Fruit fly (Drosophila melanogaster) ovary, adult (tissue): Measurements from ENCODE around the gene Gclc.

ENCODE experiments used
- CG17801 ChIP-seq: fragments of 200-800 bp; optimal IDR thresholded peaks from 2 replicates; lab custom pipeline; 2019; ENCODE audit warnings: missing biosample characterization, mild to moderate bottlenecking, missing genetic modification characterization, moderate library complexity; ENCODE audit not compliant: partially characterized antibody

The Gclc gene

DNA sequence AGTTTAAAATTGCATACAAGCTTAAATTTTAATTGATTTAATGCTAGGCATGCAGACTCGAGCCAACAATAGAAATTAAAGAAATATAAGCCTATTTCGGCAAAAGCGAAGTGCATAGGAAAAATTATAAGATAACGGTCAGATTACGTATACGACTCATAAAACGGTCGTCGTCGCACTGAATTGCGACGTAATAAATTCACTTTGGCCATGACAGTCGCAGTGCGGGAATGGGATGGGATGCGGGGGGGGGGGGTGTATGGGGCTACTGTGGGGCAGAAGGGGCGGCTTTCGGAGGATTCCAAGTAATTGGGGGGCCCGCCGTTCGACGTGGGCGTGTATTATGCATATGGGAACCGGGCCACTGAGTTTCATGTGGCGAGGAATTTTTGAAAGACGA, 5.0 kb downstream of the Gclc start:
- no peak for TF ChIP-seq CG17801 (GFP tag; lab: Kevin White, UChicago)

DNA sequence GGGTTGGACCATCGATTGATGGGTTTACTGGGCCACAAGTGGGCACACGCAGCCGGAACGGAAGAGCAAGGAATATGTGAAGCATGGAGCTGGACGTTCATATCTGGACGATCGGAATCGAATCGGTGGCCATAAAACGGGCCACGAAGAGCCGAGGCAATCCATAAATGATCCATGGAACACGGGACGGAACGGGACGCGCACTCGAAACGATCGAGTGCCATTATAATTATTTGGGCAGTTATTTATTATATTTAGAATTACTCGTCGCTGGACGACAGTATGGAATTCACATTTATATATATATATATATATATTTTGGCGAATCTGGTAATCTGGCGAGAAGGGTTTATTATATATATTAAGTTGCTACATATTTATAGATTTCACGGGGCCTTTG, 8.0 kb downstream of the Gclc start:
- TF ChIP-seq CG17801 (GFP tag; lab: Kevin White, UChicago), result no peak

dm6 chrX:8106281-8107050, 9.5 kb downstream of the Gclc start:
- peak; percentile 6 for TF ChIP-seq CG17801 (GFP tag; lab: Kevin White, UChicago)

dm6 chrX:8101479-8102198, 14.3 kb downstream of the Gclc start, which contains the start of gene CG2258:
Gene CG2258 (minus strand): TSS chrX:8102095.
- TF ChIP-seq CG17801 (GFP tag; lab: Kevin White, UChicago), result peak; percentile 98

DNA sequence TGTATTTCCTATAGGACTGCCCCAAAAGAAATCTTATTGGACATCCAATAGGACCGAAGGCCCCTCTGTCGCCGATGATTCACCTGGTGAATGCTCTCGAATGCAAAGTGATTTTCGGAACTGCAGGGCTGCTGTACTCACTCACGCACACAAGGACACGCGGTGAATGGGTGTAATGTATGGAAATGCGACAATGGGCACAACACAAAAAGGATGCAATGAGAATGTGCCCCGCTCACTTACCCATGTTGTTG, 15.2 kb downstream of the Gclc start:
- TF ChIP-seq CG17801 (GFP tag; lab: Kevin White, UChicago), result no peak

- TF ChIP-seq CG17801 (GFP tag; lab: Kevin White, UChicago), result peak; percentile 20
Measured at dm6 chrX:8100026-8100825, 15.7 kb downstream of the Gclc start.

DNA sequence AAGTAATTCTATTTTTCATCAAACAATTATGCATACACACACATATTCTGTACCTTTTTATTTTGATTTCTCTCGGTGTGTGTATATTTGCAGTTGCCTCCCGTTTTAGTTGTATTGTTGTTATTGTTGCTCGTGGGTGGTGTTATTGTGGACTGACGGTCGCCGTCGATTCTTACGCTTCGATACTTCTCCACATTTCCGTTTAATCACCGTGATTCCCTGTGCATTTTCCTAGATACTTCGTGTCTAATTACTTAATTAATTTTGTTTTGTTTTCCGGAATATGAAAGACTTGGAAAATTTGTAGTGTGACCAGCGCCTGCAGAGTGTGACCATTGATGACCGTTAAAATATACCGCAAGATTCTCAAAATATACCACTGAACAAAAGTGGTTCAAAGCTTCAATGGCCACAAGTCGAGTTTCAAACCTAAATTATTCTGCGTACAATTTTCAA, 22.2 kb downstream of the Gclc start, which contains the start of gene UbcE2H:
Gene UbcE2H (minus strand): TSS at position 343 of the 456 bp plus-strand sequence.
- no peak for TF ChIP-seq CG17801 (GFP tag; lab: Kevin White, UChicago)

dm6 chrX:8092893-8093721, 22.8 kb downstream of the Gclc start:
- TF ChIP-seq CG17801 (GFP tag; lab: Kevin White, UChicago), result peak; percentile 22

dm6 chrX:8092075-8092682, 23.8 kb downstream of the Gclc start:
- TF ChIP-seq CG17801 (GFP tag; lab: Kevin White, UChicago), result peak; percentile 98

DNA sequence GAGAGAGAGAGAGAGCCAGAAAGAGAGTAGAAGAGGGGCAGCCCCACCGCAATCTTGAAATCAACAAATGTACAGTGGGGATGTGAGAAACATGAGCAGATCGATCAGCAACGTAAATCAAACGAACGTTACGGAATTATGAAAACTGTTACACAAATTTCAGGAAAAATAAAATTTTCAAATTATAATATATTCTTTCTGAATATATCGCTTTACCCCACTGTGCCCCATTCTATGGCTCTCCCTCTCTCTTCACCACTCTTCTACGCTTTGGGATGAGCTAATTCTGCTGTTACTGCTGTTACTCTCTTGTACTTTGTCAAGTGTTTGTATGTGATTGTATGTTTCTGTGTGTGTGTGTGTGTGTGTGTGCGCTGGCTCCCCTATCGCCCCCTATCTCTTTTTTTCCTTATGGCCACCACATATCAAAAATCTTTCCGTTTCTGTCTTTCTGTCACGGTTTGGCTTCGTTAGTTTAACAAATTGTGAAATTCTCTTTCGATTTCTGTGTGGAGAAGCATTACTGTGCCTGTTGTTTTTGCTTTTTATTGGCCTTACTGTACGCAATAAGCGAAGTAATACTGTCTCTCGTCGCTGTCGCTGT, 24.8 kb downstream of the Gclc start:
- TF ChIP-seq CG17801 (GFP tag; lab: Kevin White, UChicago), result peak; percentile 90

DNA sequence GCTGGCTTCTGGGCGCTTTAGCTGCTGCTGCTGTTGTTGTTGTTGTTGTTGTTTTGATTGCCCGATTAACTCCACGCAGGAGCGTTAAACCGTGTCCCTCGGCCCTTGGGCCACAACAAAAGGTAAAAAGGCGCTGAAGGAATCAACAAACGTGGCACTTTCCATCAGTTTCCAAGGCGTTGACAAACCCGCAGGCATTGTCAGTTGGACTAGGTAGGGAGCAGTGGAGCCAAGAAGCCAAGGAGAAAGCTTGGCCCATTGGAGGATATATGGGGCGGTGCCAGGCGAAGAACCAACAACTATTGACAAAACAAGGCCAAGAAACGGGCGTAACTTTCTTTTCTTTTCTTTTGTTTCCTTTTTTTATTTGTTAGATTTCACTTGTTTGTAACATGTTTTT, 28.8 kb downstream of the Gclc start, which contains the start of gene CG2256:
Gene CG2256 (minus strand): TSS at position 101 of the 400 bp plus-strand sequence.
- no peak for TF ChIP-seq CG17801 (GFP tag; lab: Kevin White, UChicago)

DNA sequence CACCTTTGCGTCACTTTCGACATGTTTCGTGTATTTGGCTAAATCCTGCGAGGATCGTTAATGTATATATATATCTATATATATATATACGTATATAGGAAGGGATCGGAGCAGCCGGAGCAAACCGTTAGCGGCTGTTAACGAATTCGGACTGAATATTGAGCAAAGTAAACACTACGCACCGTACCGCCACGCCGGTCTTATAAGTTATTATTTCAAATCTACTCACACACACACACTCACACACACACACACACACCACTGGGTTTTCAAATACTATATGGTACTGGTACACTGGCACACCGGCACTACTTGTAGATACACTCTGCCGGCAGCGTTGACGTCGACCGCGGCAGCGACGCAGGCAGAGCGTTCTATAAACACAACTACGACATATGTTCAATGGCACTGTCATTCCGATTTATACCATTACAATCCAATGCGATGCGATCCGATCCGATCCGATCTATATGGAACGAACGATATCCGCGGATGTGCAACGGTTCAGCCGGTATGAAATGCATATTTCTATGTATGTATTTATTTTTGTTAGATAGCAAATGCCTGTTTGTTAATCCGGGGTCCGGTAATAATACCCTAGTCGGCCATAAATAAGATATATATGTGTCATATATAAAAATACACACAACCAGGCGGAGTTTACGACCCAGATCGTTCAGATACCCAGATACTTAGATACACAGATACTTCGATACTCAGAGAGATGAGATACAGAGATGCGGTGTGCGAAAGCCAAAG, 34.3 kb downstream of the Gclc start, which contains the start of gene Ldsdh1:
Gene Ldsdh1 (minus strand): TSS at position 179 of the 759 bp plus-strand sequence.
- no peak for TF ChIP-seq CG17801 (GFP tag; lab: Kevin White, UChicago)

dm6 chrX:8080174-8080573, 35.8 kb downstream of the Gclc start:
- no peak for TF ChIP-seq CG17801 (GFP tag; lab: Kevin White, UChicago)
